Worm (Caenorhabditis elegans) whole organism, young adult: ENCODE measurements around the gene C45G9.11.

Source experiments
- F37B4.10 ChIP-seq: fragments of 200-800 bp; sonication (Bioruptor generic); IDR thresholded peaks from 2 replicates; pipeline ENCODE4 v1.3.6; 2022; ENCODE audit warnings: missing genetic modification characterization, missing compliant biosample characterization
- cebp-2 ChIP-seq: fragments of 200-800 bp; sonication (Bioruptor generic); IDR thresholded peaks from 2 replicates; pipeline ENCODE4 v1.3.6; 2022; ENCODE audit warnings: missing genetic modification characterization, missing compliant biosample characterization
- lin-26 ChIP-seq: fragments of 200-800 bp; sonication (Bioruptor generic); IDR thresholded peaks from 2 replicates; pipeline ENCODE4 v1.3.6; 2022; ENCODE audit warnings: missing genetic modification reagents, missing genetic modification characterization, missing compliant biosample characterization
- lin-40 ChIP-seq: sonication (generic microtip); optimal IDR thresholded peaks from 2 replicates; lab custom pipeline; 2016; ENCODE audit warnings: missing genetic modification characterization, mild to moderate bottlenecking, missing compliant biosample characterization, missing genotype, missing genetic modification reagents
- madf-3 ChIP-seq: fragments of 200-800 bp; sonication (Bioruptor generic); IDR thresholded peaks from 2 replicates; pipeline ENCODE4 v1.3.6; 2022; ENCODE audit warnings: missing genetic modification reagents, missing genetic modification characterization, missing compliant biosample characterization
- mxl-1 ChIP-seq: sonication (generic microtip); optimal IDR thresholded peaks from 2 replicates; lab custom pipeline; 2016; ENCODE audit warnings: missing genetic modification characterization, missing compliant biosample characterization
- rpc-1 ChIP-seq, 2 experiments: fragments of 150-350 bp in 1 of 2; sonication (generic microtip) in 1 of 2; optimal IDR thresholded peaks; 2 replicates each; lab custom pipeline; 2014 to 2018; ENCODE audit warnings: missing biosample characterization in 1 of 2, missing genetic modification characterization in 1 of 2, missing genetic modification reagents in 1 of 2, missing genotype in 1 of 2

Gene C45G9.11

DNA sequence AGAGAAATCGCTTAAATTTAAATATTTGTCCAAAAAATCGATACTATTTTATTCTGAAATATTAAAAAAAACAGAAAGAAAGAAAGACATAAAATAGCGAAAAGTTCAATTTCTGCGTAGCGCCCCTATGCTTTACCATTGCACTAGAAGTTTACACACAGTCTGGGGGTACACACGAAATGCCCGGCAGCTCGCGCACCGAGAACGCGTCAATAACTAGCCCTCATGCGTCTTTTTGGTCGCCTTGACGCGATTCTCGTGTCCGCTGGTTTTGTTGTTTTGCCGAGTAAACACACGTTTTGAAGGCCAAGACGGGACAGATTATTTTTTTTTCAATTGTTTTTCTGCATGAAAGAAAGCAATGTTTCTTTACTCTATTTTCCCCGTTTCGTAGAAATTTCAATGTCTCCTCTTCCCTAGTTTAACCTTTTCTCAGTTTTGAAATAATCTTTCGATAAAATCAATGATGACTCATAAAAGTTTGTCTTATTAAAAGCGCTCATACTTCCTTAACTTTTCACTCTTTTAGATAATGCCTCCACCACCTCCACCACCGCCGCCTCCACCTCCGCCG lies 50.3 kb downstream of the C45G9.11 start, which contains the start of gene wip-1 (continued):
- TF ChIP-seq lin-26 (GFP tag; lab: Robert Waterston, UW) = peak; percentile 89
- TF ChIP-seq mxl-1 (tag; lab: Kevin White, UChicago) = peak; percentile 37
- TF ChIP-seq lin-40 = peak; percentile 98
- peak; percentile 3 for TF ChIP-seq rpc-1 (optimal IDR thresholded peaks at IDR 0.05; lab: Kevin White, UChicago)
- TF ChIP-seq rpc-1 (tag; optimal IDR thresholded peaks at IDR 0.05; lab: Kevin White, UChicago) = peak; percentile 6
- 0 out of 2 replicates have a peak, but pooled peaks have one; percentile 87 for TF ChIP-seq F37B4.10 (GFP tag; lab: Robert Waterston, UW)

DNA sequence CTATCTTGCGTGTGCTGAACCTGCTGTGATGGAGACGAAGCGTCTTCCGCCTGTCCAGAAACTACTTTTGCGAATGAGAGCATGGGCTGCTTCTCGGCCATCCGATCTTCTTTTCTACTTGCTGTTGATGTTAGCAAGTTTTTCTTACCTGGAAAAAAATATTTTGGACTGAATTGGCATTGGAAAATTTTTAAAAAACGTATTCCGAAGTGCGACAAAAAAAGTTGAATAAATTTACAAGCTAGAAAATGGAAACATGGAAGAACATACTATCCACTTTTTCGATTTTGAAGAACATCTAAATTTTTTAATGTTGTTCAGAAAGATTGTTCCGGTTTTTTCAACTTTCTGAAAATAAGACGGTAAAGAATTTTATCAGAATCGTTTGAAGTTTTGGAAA lies 51.0 kb downstream of the C45G9.11 start, which contains the start of gene larp-1:
Gene larp-1 (minus strand): TSS at position 101 of the 400 bp plus-strand sequence.
- no peak for TF ChIP-seq cebp-2 (GFP tag; lab: Robert Waterston, UW)
- 0 out of 2 replicates have a peak, but pooled peaks have one; percentile 16 for TF ChIP-seq madf-3 (GFP tag; lab: Robert Waterston, UW)
